Fruit fly (Drosophila melanogaster) whole organism, wandering third instar larva: Measurements from ENCODE around the gene EMC6.

Experiments used
- CG32264 ChIP-seq: fragments of 200-800 bp; sonication (Bioruptor generic); optimal IDR thresholded peaks from 2 replicates; lab custom pipeline; 2016; ENCODE audit warnings: missing biosample characterization, missing genetic modification characterization
- CG9705 ChIP-seq: fragments of 200-800 bp; sonication (Bioruptor generic); optimal IDR thresholded peaks from 2 replicates; lab custom pipeline; 2018; ENCODE audit warnings: missing biosample characterization, mild to moderate bottlenecking, missing genetic modification characterization
- CrebA ChIP-seq: fragments of 200-800 bp; sonication (Bioruptor generic); optimal IDR thresholded peaks from 2 replicates; lab custom pipeline; 2016; ENCODE audit warnings: missing biosample characterization, mild to moderate bottlenecking, missing genetic modification characterization, borderline replicate concordance
- Dif ChIP-seq: fragments of 200-275, 200-300 bp; sonication (Bioruptor generic); optimal IDR thresholded peaks from 2 replicates; lab custom pipeline; 2018; ENCODE audit warnings: missing biosample characterization, missing genetic modification characterization; ENCODE audit not compliant: partially characterized antibody
- GATAd ChIP-seq: sonication (Bioruptor generic); optimal IDR thresholded peaks from 2 replicates; lab custom pipeline; 2016; ENCODE audit warnings: missing biosample characterization, missing genetic modification characterization
- HLH106 ChIP-seq: fragments of 200-800 bp; optimal IDR thresholded peaks from 3 replicates; lab custom pipeline; 2019; ENCODE audit warnings: missing biosample characterization, mild to moderate bottlenecking, missing genetic modification characterization, moderate library complexity
- Hnf4 ChIP-seq: fragments of 200-800 bp; sonication (Bioruptor generic); optimal IDR thresholded peaks from 2 replicates; lab custom pipeline; 2016; ENCODE audit warnings: missing biosample characterization, mild to moderate bottlenecking, missing genetic modification characterization
- Hr83 ChIP-seq: fragments of 200-300 bp; sonication (Bioruptor generic); optimal IDR thresholded peaks from 2 replicates; lab custom pipeline; 2016; ENCODE audit warnings: missing biosample characterization, mild to moderate bottlenecking, missing genetic modification characterization, moderate library complexity; ENCODE audit not compliant: poor library complexity, severe bottlenecking
- Myc ChIP-seq: fragments of >200 bp; optimal IDR thresholded peaks from 2 replicates; lab custom pipeline; 2017
- N ChIP-seq: fragments of >200 bp; optimal IDR thresholded peaks from 2 replicates; lab custom pipeline; 2018; ENCODE audit warnings: missing biosample characterization, missing external identifiers, missing genetic modification characterization
- OdsH ChIP-seq: fragments of 200-800 bp; sonication (Bioruptor generic); optimal IDR thresholded peaks from 2 replicates; lab custom pipeline; 2016; ENCODE audit warnings: missing biosample characterization, mild to moderate bottlenecking, missing genetic modification characterization
- Rel ChIP-seq, 2 experiments: fragments of 200-800 bp; sonication (Bioruptor generic) in 1 of 2; optimal IDR thresholded peaks; 2 replicates in 1 of 2; 3 replicates in 1 of 2; lab custom pipeline; 2016 to 2019; ENCODE audit warnings: mild to moderate bottlenecking in 2 of 2, missing biosample characterization in 2 of 2, missing genetic modification characterization in 2 of 2, moderate library complexity in 1 of 2
- brk ChIP-seq: fragments of 200-800 bp; sonication (Bioruptor generic); optimal IDR thresholded peaks from 2 replicates; lab custom pipeline; 2016; ENCODE audit warnings: missing biosample characterization, mild to moderate bottlenecking, missing genetic modification characterization
- dmrt93B ChIP-seq: fragments of 200-800 bp; sonication (Bioruptor generic); optimal IDR thresholded peaks from 2 replicates; lab custom pipeline; 2018; ENCODE audit warnings: missing biosample characterization, mild to moderate bottlenecking, missing genetic modification characterization
- ey ChIP-seq: fragments of 200-800 bp; sonication (Bioruptor generic); optimal IDR thresholded peaks from 2 replicates; lab custom pipeline; 2016; ENCODE audit warnings: missing biosample characterization, missing genetic modification characterization
- foxo ChIP-seq, 2 experiments: fragments of 200-800 bp; sonication (Bioruptor generic); optimal IDR thresholded peaks; 2 replicates in 1 of 2; 3 replicates in 1 of 2; lab custom pipeline; 2016 to 2017; ENCODE audit warnings: missing biosample characterization in 2 of 2, missing genetic modification characterization in 2 of 2
- fru ChIP-seq: fragments of 200-800 bp; sonication (Bioruptor generic); optimal IDR thresholded peaks from 3 replicates; lab custom pipeline; 2016; ENCODE audit warnings: missing biosample characterization, mild to moderate bottlenecking, missing genetic modification characterization
- h ChIP-seq: fragments of 200-800 bp; sonication (Bioruptor generic); optimal IDR thresholded peaks from 3 replicates; lab custom pipeline; 2016; ENCODE audit warnings: missing biosample characterization, mild to moderate bottlenecking, missing genetic modification characterization
- psq ChIP-seq: fragments of 200-800 bp; sonication (Bioruptor generic); optimal IDR thresholded peaks from 3 replicates; lab custom pipeline; 2017; ENCODE audit warnings: missing biosample characterization, mild to moderate bottlenecking, missing genetic modification characterization, moderate library complexity
- rgr ChIP-seq: fragments of 200-800 bp; sonication (Bioruptor generic); optimal IDR thresholded peaks from 3 replicates; lab custom pipeline; 2016; ENCODE audit warnings: missing biosample characterization, mild to moderate bottlenecking, missing genetic modification characterization
- sage ChIP-seq: fragments of 200-800 bp; sonication (Bioruptor generic); optimal IDR thresholded peaks from 2 replicates; lab custom pipeline; 2016; ENCODE audit warnings: missing biosample characterization, mild to moderate bottlenecking, missing genetic modification characterization
- sv ChIP-seq: fragments of 200-800 bp; sonication (Bioruptor generic); optimal IDR thresholded peaks from 3 replicates; lab custom pipeline; 2016; ENCODE audit warnings: missing biosample characterization, missing genetic modification characterization
- tai ChIP-seq: sonication (Bioruptor generic); optimal IDR thresholded peaks from 2 replicates; lab custom pipeline; 2016; ENCODE audit warnings: missing biosample characterization, missing genetic modification characterization
- usp ChIP-seq: fragments of >200 bp; optimal IDR thresholded peaks from 2 replicates; lab custom pipeline; 2017; ENCODE audit warnings: missing biosample characterization, missing genetic modification characterization
- woc ChIP-seq: sonication (Bioruptor generic); optimal IDR thresholded peaks from 2 replicates; lab custom pipeline; 2016; ENCODE audit warnings: missing biosample characterization, mild to moderate bottlenecking, missing genetic modification characterization

The EMC6 gene

dm6 chr3R:25064907-25065841 is 40.4 kb upstream of the EMC6 start, which contains the start of the genes veli and PQBP1:
TSS of gene veli (minus strand) at chr3R:25065591.
TSS of gene PQBP1 (plus strand) at chr3R:25065791.
- TF ChIP-seq Rel (GFP tag; optimal IDR thresholded peaks at IDR 0.05; lab: Kevin White, UChicago) (no peak), Rel (tag; optimal IDR thresholded peaks at IDR 0.05; lab: Kevin White, UChicago) (peak; percentile 95), sv (GFP tag; lab: Kevin White, UChicago) (no peak)

DNA sequence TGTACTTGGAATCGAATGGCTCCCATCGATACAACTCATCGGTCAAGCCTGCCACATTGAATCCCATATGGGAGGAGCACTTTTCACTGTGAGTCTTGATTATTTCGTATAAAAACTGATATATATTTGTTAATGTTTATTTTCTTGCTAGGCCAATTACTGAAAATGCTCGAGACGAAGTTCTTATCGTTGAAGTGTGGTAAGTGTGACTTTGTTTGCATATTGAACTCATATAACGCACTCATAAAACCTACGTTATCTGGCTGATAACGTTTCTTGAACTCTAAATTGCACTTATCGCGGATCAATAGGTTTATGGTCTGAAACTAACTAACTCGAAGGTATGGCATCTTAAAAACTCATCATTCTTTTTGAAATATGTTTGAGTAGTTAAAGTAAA is 35.6 kb upstream of the EMC6 start:
- TF ChIP-seq GATAd (GFP tag; lab: Kevin White, UChicago) (no peak), tai (GFP tag; lab: Kevin White, UChicago) (no peak), psq (GFP tag; lab: Kevin White, UChicago) (no peak), ey (GFP tag; lab: Kevin White, UChicago) (no peak), Dif (GFP tag; lab: Kevin White, UChicago) (no peak), CrebA (no peak), usp (GFP tag; lab: Kevin White, UChicago) (no peak)
- TF ChIP-seq, all 38 proteins: peak for 0

dm6 chr3R:25056488-25057157 is 31.8 kb upstream of the EMC6 start:
- TF ChIP-seq Rel (GFP tag; optimal IDR thresholded peaks at IDR 0.05; lab: Kevin White, UChicago) (no peak), Rel (tag; optimal IDR thresholded peaks at IDR 0.05; lab: Kevin White, UChicago) (peak; percentile 72), h (GFP tag; lab: Kevin White, UChicago) (no peak)

dm6 chr3R:25056016-25056415 is 31.2 kb upstream of the EMC6 start, which contains the start of the genes CG31111 and stac:
TSS of gene CG31111 (minus strand) at chr3R:25056177.
TSS of gene stac (plus strand) at chr3R:25056286.
- TF ChIP-seq Myc (lab: Kevin White, UChicago) (no peak), rgr (GFP tag; lab: Kevin White, UChicago) (no peak), foxo (GFP tag; optimal IDR thresholded peaks at IDR 0.05; lab: Kevin White, UChicago) (no peak), Hnf4 (GFP tag; lab: Kevin White, UChicago) (no peak), Rel (GFP tag; optimal IDR thresholded peaks at IDR 0.05; lab: Kevin White, UChicago) (no peak), Rel (tag; optimal IDR thresholded peaks at IDR 0.05; lab: Kevin White, UChicago) (peak; percentile 22), N (GFP tag; lab: Kevin White, UChicago) (no peak), sage (peak; percentile 52), woc (GFP tag; lab: Kevin White, UChicago) (no peak), GATAd (GFP tag; lab: Kevin White, UChicago) (no peak), fru (GFP tag; lab: Kevin White, UChicago) (no peak), HLH106 (tag; lab: Kevin White, UChicago) (no peak), dmrt93B (GFP tag; lab: Kevin White, UChicago) (no peak), OdsH (GFP tag; lab: Kevin White, UChicago) (no peak)

DNA sequence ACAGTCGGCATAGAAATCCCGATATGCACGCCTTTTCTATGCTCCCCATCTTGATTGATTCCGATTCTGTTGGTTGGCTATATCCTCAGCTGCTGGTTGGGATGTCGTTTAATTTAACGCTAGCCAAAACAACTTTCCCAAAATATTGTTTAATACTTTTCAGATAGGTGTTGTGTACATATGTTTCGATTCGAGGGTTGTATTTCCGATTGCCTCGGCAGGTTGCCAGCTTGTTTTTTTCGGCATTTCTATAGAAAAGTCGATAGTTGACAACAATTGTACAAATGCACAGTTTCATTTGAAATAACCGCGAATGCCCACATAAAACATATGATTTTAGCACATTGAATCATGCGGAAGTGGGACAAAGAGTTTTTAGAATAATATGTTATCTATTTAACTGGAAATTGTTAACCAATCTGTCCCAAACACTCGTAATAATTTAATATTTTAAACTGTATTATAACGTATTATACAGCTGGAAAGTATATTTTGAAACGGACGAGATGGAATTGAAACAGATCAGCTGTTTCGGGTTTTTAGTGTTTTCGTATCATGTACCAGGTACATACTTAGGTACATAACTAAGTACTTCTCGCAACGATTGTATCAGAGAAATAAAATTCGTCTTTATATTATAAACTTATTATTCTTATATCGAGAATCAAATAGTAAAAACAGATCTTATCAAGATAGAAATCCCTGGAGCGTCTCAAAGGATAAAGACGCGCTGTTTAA is 29.8 kb upstream of the EMC6 start, which contains the start of gene CG31109:
TSS of gene CG31109 (minus strand) at position 203 of the 738 bp plus-strand sequence.
- TF ChIP-seq woc (GFP tag; lab: Kevin White, UChicago) (peak; percentile 7), tai (GFP tag; lab: Kevin White, UChicago) (peak; percentile 4), brk (GFP tag; lab: Kevin White, UChicago) (peak; percentile 27), foxo (GFP tag; optimal IDR thresholded peaks at IDR 0.05; lab: Kevin White, UChicago) (peak in 1 of 2 experiments; percentile 39), Hnf4 (GFP tag; lab: Kevin White, UChicago) (peak; percentile 46), rgr (GFP tag; lab: Kevin White, UChicago) (peak; percentile 55), Rel (GFP tag; optimal IDR thresholded peaks at IDR 0.05; lab: Kevin White, UChicago) (no peak), Rel (tag; optimal IDR thresholded peaks at IDR 0.05; lab: Kevin White, UChicago) (peak; percentile 2), CG9705 (GFP tag; lab: Kevin White, UChicago) (peak; percentile 32), CG32264 (GFP tag; lab: Kevin White, UChicago) (no peak), ey (GFP tag; lab: Kevin White, UChicago) (no peak), Hr83 (GFP tag; lab: Kevin White, UChicago) (peak; percentile 41), HLH106 (tag; lab: Kevin White, UChicago) (peak; percentile 31), h (GFP tag; lab: Kevin White, UChicago) (peak; percentile 18), sv (GFP tag; lab: Kevin White, UChicago) (no peak)
